Fruit fly (Drosophila melanogaster): ENCODE data around the gene Pex12.

- TF ChIP-seq h (optimal IDR thresholded peaks at IDR 0.05): no peak
- no peak for TF ChIP-seq Sin3A (optimal IDR thresholded peaks at IDR 0.05)
Measured at dm6 chr2L:776236-776635, 39.6 kb upstream of the Pex12 start, which contains the start of gene CG13946.

All from Kc167 (cell line).